Worm (Caenorhabditis elegans): ENCODE measurements around the gene npp-9.

- no peak for TF ChIP-seq nhr-237 (tag; optimal IDR thresholded peaks at IDR 0.05)
- no peak for TF ChIP-seq unc-39 (tag; optimal IDR thresholded peaks at IDR 0.05)
- TF ChIP-seq nhr-28 (tag; optimal IDR thresholded peaks at IDR 0.05) = no peak
- no peak for TF ChIP-seq ztf-11 (tag; optimal IDR thresholded peaks at IDR 0.05)
- no peak for TF ChIP-seq nhr-12 (tag; optimal IDR thresholded peaks at IDR 0.05)
- TF ChIP-seq lin-13 (tag; optimal IDR thresholded peaks at IDR 0.05) = no peak
- no peak for TF ChIP-seq elt-1 (tag; optimal IDR thresholded peaks at IDR 0.05; ENCODE audit: borderline replicate concordance, insufficient read depth)
- TF ChIP-seq sptf-1 (tag; optimal IDR thresholded peaks at IDR 0.05) = peak; percentile 13
- TF ChIP-seq nhr-2 (tag; optimal IDR thresholded peaks at IDR 0.05) = no peak
- TF ChIP-seq elt-3 (tag; optimal IDR thresholded peaks at IDR 0.05) = no peak
- TF ChIP-seq nhr-76 (tag; optimal IDR thresholded peaks at IDR 0.05) = no peak
- no peak for TF ChIP-seq pha-4 (tag; optimal IDR thresholded peaks at IDR 0.05)
Observed at ce11 chrIII:3389426-3390020, 14.8 kb downstream of the npp-9 start, which contains the start of the genes elmd-1 and hecw-1.
